Worm (Caenorhabditis elegans) whole organism, L3 larva: ENCODE measurements around the gene C17F4.7.
"Not testable (repeated sequence)": the region's sequence is repeated elsewhere in the genome, so short reads cannot be mapped to it uniquely, and the experiment has no call there.

Experiments used
- ZK546.5 ChIP-seq: sonication (generic microtip); optimal IDR thresholded peaks from 2 replicates; lab custom pipeline; 2017; ENCODE audit warnings: missing biosample characterization, missing genetic modification characterization
- aly-2 ChIP-seq: fragments of 150-350 bp; optimal IDR thresholded peaks from 2 replicates; lab custom pipeline; 2014; ENCODE audit warnings: missing biosample characterization, missing genetic modification characterization
- ceh-16 ChIP-seq: sonication (generic microtip); optimal IDR thresholded peaks from 2 replicates; lab custom pipeline; 2017; ENCODE audit warnings: missing biosample characterization, missing genetic modification characterization
- ceh-82 ChIP-seq: fragments of 150-350 bp; optimal IDR thresholded peaks from 2 replicates; lab custom pipeline; 2014; ENCODE audit warnings: missing biosample characterization, missing genetic modification characterization
- ceh-9 ChIP-seq: sonication (generic microtip); optimal IDR thresholded peaks from 2 replicates; lab custom pipeline; 2018; ENCODE audit warnings: missing biosample characterization, missing genetic modification characterization
- daf-12 ChIP-seq: fragments of 150-350 bp; optimal IDR thresholded peaks from 2 replicates; lab custom pipeline; 2014; ENCODE audit warnings: missing biosample characterization, missing genetic modification reagents, missing genetic modification characterization
- egl-27 ChIP-seq: sonication (generic microtip); optimal IDR thresholded peaks from 4 replicates; lab custom pipeline; 2017; ENCODE audit warnings: missing biosample characterization, missing genetic modification reagents, missing genetic modification characterization
- elt-1 ChIP-seq: fragments of 150-350 bp; optimal IDR thresholded peaks from 2 replicates; lab custom pipeline; 2014; ENCODE audit warnings: missing biosample characterization, missing genetic modification characterization
- elt-2 ChIP-seq: sonication (generic microtip); optimal IDR thresholded peaks from 2 replicates; lab custom pipeline; 2016; ENCODE audit warnings: missing genetic modification reagents, mild to moderate bottlenecking, missing genetic modification characterization, missing compliant biosample characterization
- elt-3 ChIP-seq, 3 experiments: fragments of 150-350 bp in 1 of 3; sonication (generic microtip) in 2 of 3; optimal IDR thresholded peaks; 2 replicates in 2 of 3; 4 replicates in 1 of 3; lab custom pipeline; 2014 to 2017; ENCODE audit warnings: missing biosample characterization in 3 of 3, missing genetic modification characterization in 3 of 3
- fkh-10 ChIP-seq: sonication (generic microtip); optimal IDR thresholded peaks from 2 replicates; lab custom pipeline; 2017; ENCODE audit warnings: missing biosample characterization, missing genetic modification reagents, missing genetic modification characterization
- fkh-2 ChIP-seq: fragments of 150-350 bp; optimal IDR thresholded peaks from 2 replicates; lab custom pipeline; 2014; ENCODE audit warnings: missing biosample characterization, missing genetic modification reagents, missing genetic modification characterization
- fos-1 ChIP-seq: fragments of 150-350 bp; optimal IDR thresholded peaks from 2 replicates; lab custom pipeline; 2014; ENCODE audit warnings: missing biosample characterization, missing genetic modification characterization
- hmg-11 ChIP-seq: sonication (generic microtip); optimal IDR thresholded peaks from 2 replicates; lab custom pipeline; 2016; ENCODE audit warnings: missing genetic modification characterization, missing compliant biosample characterization
- jun-1 ChIP-seq: fragments of 150-350 bp; optimal IDR thresholded peaks from 2 replicates; lab custom pipeline; 2014; ENCODE audit warnings: missing biosample characterization, missing genetic modification reagents, missing genetic modification characterization
- lin-15B ChIP-seq: fragments of 150-350 bp; optimal IDR thresholded peaks from 2 replicates; lab custom pipeline; 2014; ENCODE audit warnings: missing biosample characterization, missing genetic modification characterization
- lin-39 ChIP-seq: fragments of 150-350 bp; optimal IDR thresholded peaks from 2 replicates; lab custom pipeline; 2018; ENCODE audit warnings: missing biosample characterization, missing genetic modification reagents, missing genetic modification characterization
- nfya-1 ChIP-seq: sonication (generic microtip); optimal IDR thresholded peaks from 2 replicates; lab custom pipeline; 2017; ENCODE audit warnings: missing genetic modification characterization, mild to moderate bottlenecking, missing compliant biosample characterization, antibody characterized with exemption, moderate library complexity; ENCODE audit not compliant: insufficient read depth
- nhr-12 ChIP-seq: fragments of 150-350 bp; optimal IDR thresholded peaks from 2 replicates; lab custom pipeline; 2014; ENCODE audit warnings: missing biosample characterization, missing genetic modification characterization
- nhr-23 ChIP-seq: fragments of 150-350 bp; optimal IDR thresholded peaks from 2 replicates; lab custom pipeline; 2014; ENCODE audit warnings: missing biosample characterization, missing genetic modification reagents, missing genetic modification characterization
- nhr-25 ChIP-seq: sonication (generic microtip); optimal IDR thresholded peaks from 2 replicates; lab custom pipeline; 2017; ENCODE audit warnings: missing biosample characterization, missing genetic modification characterization
- nhr-28 ChIP-seq: fragments of 150-350 bp; optimal IDR thresholded peaks from 2 replicates; lab custom pipeline; 2014; ENCODE audit warnings: missing biosample characterization, missing genetic modification characterization
- nhr-43 ChIP-seq: sonication (generic microtip); optimal IDR thresholded peaks from 2 replicates; lab custom pipeline; 2016; ENCODE audit warnings: mild to moderate bottlenecking, missing genetic modification characterization, missing compliant biosample characterization; ENCODE audit not compliant: poor library complexity, severe bottlenecking
- nhr-67 ChIP-seq: fragments of 150-350 bp; optimal IDR thresholded peaks from 2 replicates; lab custom pipeline; 2014; ENCODE audit warnings: missing biosample characterization, missing genetic modification characterization
- nhr-77 ChIP-seq: fragments of 150-350 bp; optimal IDR thresholded peaks from 2 replicates; lab custom pipeline; 2014; ENCODE audit warnings: missing biosample characterization, missing genetic modification characterization
- pha-4 ChIP-seq: fragments of 150-350 bp; optimal IDR thresholded peaks from 2 replicates; lab custom pipeline; 2014; ENCODE audit warnings: missing biosample characterization, missing genetic modification reagents, missing genetic modification characterization
- pqm-1 ChIP-seq: fragments of 150-350 bp; optimal IDR thresholded peaks from 2 replicates; lab custom pipeline; 2017; ENCODE audit warnings: missing biosample characterization, missing genetic modification characterization, inconsistent platforms
- sea-2 ChIP-seq: fragments of 150-350 bp; sonication (generic microtip); optimal IDR thresholded peaks from 4 replicates; lab custom pipeline; 2014; ENCODE audit warnings: missing biosample characterization, missing genetic modification reagents, missing genetic modification characterization
- skn-1 ChIP-seq: fragments of 150-350 bp; optimal IDR thresholded peaks from 2 replicates; lab custom pipeline; 2014; ENCODE audit warnings: missing biosample characterization, missing genetic modification characterization
- snpc-4 ChIP-seq: fragments of 150-350 bp; optimal IDR thresholded peaks from 2 replicates; lab custom pipeline; 2014; ENCODE audit warnings: missing biosample characterization, missing genetic modification characterization
- unc-62 ChIP-seq: fragments of 150-350 bp; sonication (generic microtip); optimal IDR thresholded peaks from 4 replicates; lab custom pipeline; 2014; ENCODE audit warnings: missing biosample characterization, missing genetic modification reagents, missing genetic modification characterization
- zag-1 ChIP-seq: fragments of 150-350 bp; optimal IDR thresholded peaks from 2 replicates; lab custom pipeline; 2014; ENCODE audit warnings: missing biosample characterization, missing genetic modification characterization
- ztf-11 ChIP-seq: fragments of 150-350 bp; optimal IDR thresholded peaks from 2 replicates; lab custom pipeline; 2014; ENCODE audit warnings: missing biosample characterization, missing genetic modification characterization
- ztf-4 ChIP-seq: fragments of 150-350 bp; optimal IDR thresholded peaks from 2 replicates; lab custom pipeline; 2014; ENCODE audit warnings: missing biosample characterization, missing genetic modification characterization

The C17F4.7 gene

DNA sequence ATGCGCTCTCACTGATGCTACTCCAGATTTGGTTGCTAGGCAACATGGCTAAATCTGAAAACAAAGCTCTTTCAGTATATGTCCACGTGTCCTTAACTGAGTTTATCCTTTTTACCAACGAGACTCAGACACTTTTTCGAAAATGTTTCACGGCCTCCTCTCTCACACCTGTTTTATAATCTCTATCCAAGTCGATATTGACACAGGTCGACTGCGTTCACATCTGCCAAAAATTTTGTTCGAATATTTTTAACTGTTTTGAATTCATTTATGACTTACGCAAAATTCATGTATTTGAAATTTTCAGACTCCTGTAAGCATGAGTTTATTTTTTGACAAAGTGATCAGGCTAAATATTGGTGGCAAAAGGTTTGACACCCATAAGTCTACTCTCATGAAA lies 30.1 kb downstream of the C17F4.7 start, which contains the start of gene ZC239.3:
TSS of gene ZC239.3 (plus strand) at position 301 of the 400 bp plus-strand sequence.
- not testable (repeated sequence) for TF ChIP-seq skn-1 (tag; lab: Kevin White, UChicago); ZK546.5 (tag; lab: Kevin White, UChicago); elt-3 (tag; optimal IDR thresholded peaks at IDR 0.05; lab: Kevin White, UChicago)

DNA sequence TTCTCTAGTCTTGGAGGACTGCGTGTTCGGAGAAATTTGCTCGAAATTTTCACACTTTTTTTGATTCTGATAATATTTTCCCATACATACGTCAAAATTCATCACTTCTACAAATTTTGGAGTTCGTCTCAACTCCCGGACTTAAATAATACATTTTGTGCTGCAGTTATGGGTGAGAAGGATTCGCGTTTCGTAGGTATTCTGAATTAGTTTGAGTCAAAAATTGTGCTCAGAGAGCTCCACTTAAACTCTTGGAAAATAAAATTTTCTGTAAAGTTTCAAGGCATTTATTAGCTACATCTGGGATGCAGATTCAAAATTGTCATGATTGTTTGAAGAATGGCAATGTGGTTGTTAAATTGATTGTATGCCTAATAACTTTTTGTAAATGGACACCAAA lies 31.9 kb downstream of the C17F4.7 start, which contains the start of gene ZC239.4:
TSS of gene ZC239.4 (plus strand) at position 301 of the 400 bp plus-strand sequence.
- no peak for TF ChIP-seq elt-3 (tag; optimal IDR thresholded peaks at IDR 0.05; lab: Kevin White, UChicago)

DNA sequence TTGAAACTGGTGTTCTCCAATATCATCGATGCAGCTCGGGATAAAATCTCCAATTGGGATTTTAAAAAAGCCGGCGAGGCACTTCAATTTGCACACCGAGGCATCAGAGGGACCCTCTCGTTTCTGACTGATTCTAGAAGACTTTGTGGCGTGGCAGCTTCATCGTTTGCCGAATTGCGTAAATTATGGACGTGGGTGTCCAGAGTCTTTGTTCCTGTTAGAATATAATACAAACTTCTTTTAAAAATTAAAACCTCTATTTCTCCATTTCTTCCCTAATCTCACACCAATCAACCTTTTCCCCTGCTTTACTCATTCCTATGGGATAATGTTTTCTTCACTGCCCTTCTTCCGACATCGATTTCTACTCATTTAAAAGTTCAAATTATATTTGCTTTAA lies 35.5 kb downstream of the C17F4.7 start, which contains the start of gene ZC239.5:
TSS of gene ZC239.5 (plus strand) at position 301 of the 400 bp plus-strand sequence.
- no peak for TF ChIP-seq jun-1 (tag; lab: Kevin White, UChicago)
- TF ChIP-seq nfya-1 (tag; lab: Kevin White, UChicago), result no peak
- TF ChIP-seq ceh-16, result no peak
- no peak for TF ChIP-seq ZK546.5 (tag; lab: Kevin White, UChicago)

- TF ChIP-seq nhr-67 (tag; lab: Kevin White, UChicago) (no peak), elt-3 (tag; optimal IDR thresholded peaks at IDR 0.05; lab: Kevin White, UChicago) (no peak), snpc-4 (tag; lab: Kevin White, UChicago) (peak; percentile 33), nhr-43 (tag; lab: Kevin White, UChicago) (no peak), ztf-4 (tag; lab: Kevin White, UChicago) (no peak), ceh-82 (no peak), sea-2 (GFP tag; lab: Kevin White, UChicago) (no peak), hmg-11 (tag; lab: Kevin White, UChicago) (peak; percentile 30), skn-1 (tag; lab: Kevin White, UChicago) (no peak), jun-1 (tag; lab: Kevin White, UChicago) (no peak), pqm-1 (no peak), nhr-23 (tag; lab: Kevin White, UChicago) (peak; percentile 3), elt-1 (tag; lab: Kevin White, UChicago) (no peak), nfya-1 (tag; lab: Kevin White, UChicago) (peak; percentile 55), elt-2 (no peak), fos-1 (tag; lab: Kevin White, UChicago) (no peak), nhr-12 (tag; lab: Kevin White, UChicago) (no peak), pha-4 (tag; lab: Kevin White, UChicago) (peak; percentile 66)
These were observed 36.6 kb downstream of the C17F4.7 start, which contains the start of gene ZC239.6 for ce11 chrII:3209251-3209650. TSS of gene ZC239.6 (plus strand) at chrII:3209631.

- no peak for TF ChIP-seq hmg-11 (tag; lab: Kevin White, UChicago)
- no peak for TF ChIP-seq aly-2
- TF ChIP-seq egl-27, result no peak
- TF ChIP-seq nhr-67 (tag; lab: Kevin White, UChicago), result no peak
- TF ChIP-seq elt-1 (tag; lab: Kevin White, UChicago), result no peak
- TF ChIP-seq nhr-77, result no peak
- no peak for TF ChIP-seq lin-15B (tag; lab: Kevin White, UChicago)
- no peak for TF ChIP-seq unc-62 (GFP tag; lab: Kevin White, UChicago)
- no peak for TF ChIP-seq ZK546.5 (tag; lab: Kevin White, UChicago)
- TF ChIP-seq jun-1 (tag; lab: Kevin White, UChicago), result no peak
- TF ChIP-seq fkh-2 (tag; lab: Kevin White, UChicago), result no peak
- TF ChIP-seq nhr-43 (tag; lab: Kevin White, UChicago), result no peak
- TF ChIP-seq nhr-25, result no peak
These were observed 37.1 kb downstream of the C17F4.7 start, which contains the start of gene sdz-35 for ce11 chrII:3208679-3209078. TSS of gene sdz-35 (minus strand) at chrII:3208779.

- TF ChIP-seq elt-3 (tag; optimal IDR thresholded peaks at IDR 0.05; lab: Kevin White, UChicago), result no peak
- TF ChIP-seq nhr-12 (tag; lab: Kevin White, UChicago), result no peak
- TF ChIP-seq snpc-4 (tag; lab: Kevin White, UChicago), result no peak
- TF ChIP-seq ceh-9 (tag; lab: Kevin White, UChicago), result no peak
- no peak for TF ChIP-seq elt-1 (tag; lab: Kevin White, UChicago)
- no peak for TF ChIP-seq nhr-77
- no peak for TF ChIP-seq unc-62 (GFP tag; lab: Kevin White, UChicago)
- TF ChIP-seq hmg-11 (tag; lab: Kevin White, UChicago), result no peak
- no peak for TF ChIP-seq nhr-28 (tag; lab: Kevin White, UChicago)
- TF ChIP-seq nhr-25, result no peak
- no peak for TF ChIP-seq fkh-10 (GFP tag; lab: Kevin White, UChicago)
- TF ChIP-seq ztf-4 (tag; lab: Kevin White, UChicago), result no peak
- TF ChIP-seq daf-12 (tag; lab: Kevin White, UChicago), result no peak
- no peak for TF ChIP-seq ztf-11 (tag; lab: Kevin White, UChicago)
- no peak for TF ChIP-seq ceh-16
- TF ChIP-seq lin-39 (tag; lab: Kevin White, UChicago), result no peak
- no peak for TF ChIP-seq skn-1 (tag; lab: Kevin White, UChicago)
- TF ChIP-seq ceh-82, result no peak
- TF ChIP-seq zag-1, result no peak
These were observed 39.3 kb downstream of the C17F4.7 start, which contains the start of the genes ZC239.20 and ZC239.21 for ce11 chrII:3206423-3206989. TSS of gene ZC239.20 (minus strand) at chrII:3206523. TSS of gene ZC239.21 (plus strand) at chrII:3206939.
